Fruit fly (Drosophila melanogaster) whole organism, prepupa: ENCODE data around the gene Alg13.

Source experiments
- CG10631 ChIP-seq: fragments of 200-800 bp; sonication (Bioruptor generic); optimal IDR thresholded peaks from 2 replicates; lab custom pipeline; 2016; ENCODE audit warnings: missing biosample characterization, missing genetic modification characterization
- CG10669 ChIP-seq: fragments of 200-800 bp; sonication (Bioruptor generic); optimal IDR thresholded peaks from 3 replicates; lab custom pipeline; 2018; ENCODE audit warnings: missing biosample characterization, mild to moderate bottlenecking, missing genetic modification characterization, moderate library complexity
- CG11294 ChIP-seq: fragments of 200-800 bp; sonication (Bioruptor generic); IDR thresholded peaks from 2 replicates; pipeline ENCODE4 v1.3.6; 2022; ENCODE audit warnings: missing biosample characterization, missing genetic modification characterization
- CG11762 ChIP-seq: fragments of 200-800 bp; sonication (Bioruptor generic); optimal IDR thresholded peaks from 3 replicates; lab custom pipeline; 2016; ENCODE audit warnings: missing biosample characterization, missing genetic modification characterization; ENCODE audit not compliant: insufficient read depth
- CG11902 ChIP-seq: fragments of 200-800 bp; sonication (Bioruptor generic); optimal IDR thresholded peaks from 3 replicates; lab custom pipeline; 2016; ENCODE audit warnings: missing biosample characterization, missing genetic modification characterization
- CG1621 ChIP-seq: fragments of 200-800 bp; sonication (Bioruptor generic); optimal IDR thresholded peaks from 3 replicates; lab custom pipeline; 2018; ENCODE audit warnings: missing biosample characterization, mild to moderate bottlenecking, missing genetic modification characterization
- CG16779 ChIP-seq: fragments of 200-800 bp; sonication (Bioruptor generic); optimal IDR thresholded peaks from 3 replicates; lab custom pipeline; 2017; ENCODE audit warnings: missing biosample characterization, mild to moderate bottlenecking, missing genetic modification characterization
- CG3032 ChIP-seq: fragments of 200-800 bp; optimal IDR thresholded peaks from 2 replicates; lab custom pipeline; 2019; ENCODE audit warnings: missing biosample characterization, mild to moderate bottlenecking, missing genetic modification characterization, moderate library complexity
- CG31627 ChIP-seq: fragments of 200-800 bp; sonication (Bioruptor generic); optimal IDR thresholded peaks from 3 replicates; lab custom pipeline; 2016; ENCODE audit warnings: missing biosample characterization, missing genetic modification characterization
- CG32006 ChIP-seq: fragments of 200-800 bp; sonication (Bioruptor generic); optimal IDR thresholded peaks from 3 replicates; lab custom pipeline; 2017; ENCODE audit warnings: missing biosample characterization, mild to moderate bottlenecking, missing genetic modification characterization
- CG3919 ChIP-seq: fragments of 200-800 bp; sonication (Bioruptor generic); optimal IDR thresholded peaks from 3 replicates; lab custom pipeline; 2016; ENCODE audit warnings: missing biosample characterization, missing genetic modification characterization
- CG4318 ChIP-seq: fragments of 200-800 bp; sonication (Bioruptor generic); optimal IDR thresholded peaks from 3 replicates; lab custom pipeline; 2017; ENCODE audit warnings: missing biosample characterization, mild to moderate bottlenecking, missing genetic modification characterization
- CG6163 ChIP-seq: fragments of 200-800 bp; sonication (Bioruptor generic); IDR thresholded peaks from 3 replicates; pipeline ENCODE4 v1.3.6; 2022; ENCODE audit warnings: missing biosample characterization, missing genetic modification characterization
- CG6276 ChIP-seq: fragments of 200-800 bp; sonication (Bioruptor generic); optimal IDR thresholded peaks from 2 replicates; lab custom pipeline; 2017; ENCODE audit warnings: missing biosample characterization, mild to moderate bottlenecking, missing genetic modification characterization
- CG6792 ChIP-seq: fragments of 200-800 bp; sonication (Bioruptor generic); optimal IDR thresholded peaks from 3 replicates; lab custom pipeline; 2016; ENCODE audit warnings: missing biosample characterization, missing genetic modification characterization
- CG6854 ChIP-seq: fragments of 200-800 bp; sonication (Bioruptor generic); optimal IDR thresholded peaks from 2 replicates; lab custom pipeline; 2017; ENCODE audit warnings: missing biosample characterization, mild to moderate bottlenecking, missing genetic modification characterization
- CG7368 ChIP-seq: fragments of 200-800 bp; sonication (Bioruptor generic); optimal IDR thresholded peaks from 3 replicates; lab custom pipeline; 2016; ENCODE audit warnings: missing biosample characterization, missing genetic modification characterization
- CG8119 ChIP-seq: fragments of 200-800 bp; sonication (Bioruptor generic); IDR thresholded peaks from 3 replicates; pipeline ENCODE4 v1.3.6; 2022; ENCODE audit warnings: missing biosample characterization, missing genetic modification characterization
- CG8632 ChIP-seq: fragments of 200-800 bp; sonication (Bioruptor generic); optimal IDR thresholded peaks from 3 replicates; lab custom pipeline; 2016; ENCODE audit warnings: missing biosample characterization, missing genetic modification characterization
- CG9139 ChIP-seq: fragments of 200-800 bp; sonication (Bioruptor generic); optimal IDR thresholded peaks from 3 replicates; lab custom pipeline; 2017; ENCODE audit warnings: missing biosample characterization, mild to moderate bottlenecking, missing genetic modification characterization
- Eip75B ChIP-seq: fragments of 200-800 bp; sonication (Bioruptor generic); optimal IDR thresholded peaks from 3 replicates; lab custom pipeline; 2016; ENCODE audit warnings: missing biosample characterization, missing genetic modification characterization
- Eip93F ChIP-seq: fragments of 200-800 bp; sonication (Bioruptor generic); optimal IDR thresholded peaks from 2 replicates; lab custom pipeline; 2016; ENCODE audit warnings: missing biosample characterization, mild to moderate bottlenecking, missing genetic modification characterization
- Gug ChIP-seq: fragments of 200-800 bp; sonication (Bioruptor generic); IDR thresholded peaks from 2 replicates; pipeline ENCODE4 v1.3.6; 2022; ENCODE audit warnings: missing biosample characterization, missing genetic modification characterization
- Hr38 ChIP-seq: sonication (Bioruptor generic); optimal IDR thresholded peaks from 2 replicates; lab custom pipeline; 2016; ENCODE audit warnings: missing biosample characterization, missing genetic modification characterization
- Hr39 ChIP-seq: fragments of 200-800 bp; sonication (Bioruptor generic); optimal IDR thresholded peaks from 2 replicates; lab custom pipeline; 2016; ENCODE audit warnings: missing biosample characterization, missing genetic modification characterization
- Hr4 ChIP-seq: fragments of 200-800 bp; sonication (Bioruptor generic); optimal IDR thresholded peaks from 3 replicates; lab custom pipeline; 2016; ENCODE audit warnings: missing biosample characterization, missing genetic modification characterization
- Lpt ChIP-seq: fragments of 200-800 bp; sonication (Bioruptor generic); optimal IDR thresholded peaks from 3 replicates; lab custom pipeline; 2016; ENCODE audit warnings: missing biosample characterization, missing genetic modification characterization
- OdsH ChIP-seq: fragments of 200-800 bp; sonication (Bioruptor generic); optimal IDR thresholded peaks from 3 replicates; lab custom pipeline; 2016; ENCODE audit warnings: missing biosample characterization, missing genetic modification characterization
- Sox14 ChIP-seq: fragments of 200-800 bp; sonication (Bioruptor generic); optimal IDR thresholded peaks from 3 replicates; lab custom pipeline; 2016; ENCODE audit warnings: missing biosample characterization, missing genetic modification characterization
- Sox15 ChIP-seq: fragments of 200-800 bp; sonication (Bioruptor generic); optimal IDR thresholded peaks from 3 replicates; lab custom pipeline; 2016; ENCODE audit warnings: missing biosample characterization, missing genetic modification characterization
- achi ChIP-seq: fragments of 200-800 bp; sonication (Bioruptor generic); optimal IDR thresholded peaks from 3 replicates; lab custom pipeline; 2016; ENCODE audit warnings: missing biosample characterization, missing genetic modification characterization
- acj6 ChIP-seq: fragments of 200-800 bp; sonication (Bioruptor generic); optimal IDR thresholded peaks from 3 replicates; lab custom pipeline; 2016; ENCODE audit warnings: missing biosample characterization, missing genetic modification characterization
- cyc ChIP-seq: fragments of 200-800 bp; sonication (Bioruptor generic); optimal IDR thresholded peaks from 3 replicates; lab custom pipeline; 2016; ENCODE audit warnings: missing biosample characterization, missing genetic modification characterization
- eg ChIP-seq: fragments of 200-800 bp; sonication (Bioruptor generic); IDR thresholded peaks from 3 replicates; pipeline ENCODE4 v1.3.6; 2022; ENCODE audit warnings: missing biosample characterization, missing genetic modification characterization
- esn ChIP-seq: fragments of 200-800 bp; sonication (Bioruptor generic); optimal IDR thresholded peaks from 2 replicates; lab custom pipeline; 2016; ENCODE audit warnings: missing biosample characterization, mild to moderate bottlenecking, missing genetic modification characterization, moderate library complexity
- fd59A ChIP-seq: fragments of 200-800 bp; sonication (Bioruptor generic); optimal IDR thresholded peaks from 2 replicates; lab custom pipeline; 2017; ENCODE audit warnings: missing biosample characterization, mild to moderate bottlenecking, missing genetic modification characterization, missing genetic modification reagents
- fkh ChIP-seq: fragments of 200-800 bp; sonication (Bioruptor generic); optimal IDR thresholded peaks from 3 replicates; lab custom pipeline; 2017; ENCODE audit warnings: missing biosample characterization, mild to moderate bottlenecking, missing genetic modification characterization, moderate library complexity
- lz ChIP-seq: fragments of 200-800 bp; sonication (Bioruptor generic); optimal IDR thresholded peaks from 3 replicates; lab custom pipeline; 2016; ENCODE audit warnings: missing biosample characterization, missing genetic modification characterization
- net ChIP-seq: fragments of 200-800 bp; sonication (Bioruptor generic); optimal IDR thresholded peaks from 3 replicates; lab custom pipeline; 2016; ENCODE audit warnings: missing biosample characterization, missing genetic modification characterization
- pdm3 ChIP-seq: fragments of 200-800 bp; sonication (Bioruptor generic); optimal IDR thresholded peaks from 3 replicates; lab custom pipeline; 2016; ENCODE audit warnings: missing biosample characterization, missing genetic modification characterization
- salr ChIP-seq, 2 experiments: fragments of 200-800 bp; sonication (Bioruptor generic); optimal IDR thresholded peaks; 3 replicates each; lab custom pipeline; 2016 to 2018; ENCODE audit warnings: missing biosample characterization in 2 of 2, missing genetic modification characterization in 2 of 2, mild to moderate bottlenecking in 1 of 2
- spab ChIP-seq: fragments of 200-800 bp; sonication (Bioruptor generic); optimal IDR thresholded peaks from 2 replicates; lab custom pipeline; 2017; ENCODE audit warnings: missing biosample characterization, mild to moderate bottlenecking, missing genetic modification characterization, missing genetic modification reagents
- svp ChIP-seq: fragments of 200-800 bp; sonication (Bioruptor generic); peaks from one replicate; lab custom pipeline; 2016; ENCODE audit warnings: missing biosample characterization, missing genetic modification characterization
- topi ChIP-seq: fragments of 200-800 bp; sonication (Bioruptor generic); optimal IDR thresholded peaks from 3 replicates; lab custom pipeline; 2016; ENCODE audit warnings: missing biosample characterization, missing genetic modification characterization
- vri ChIP-seq: fragments of 200-800 bp; sonication (Bioruptor generic); optimal IDR thresholded peaks from 3 replicates; lab custom pipeline; 2016; ENCODE audit warnings: missing biosample characterization, mild to moderate bottlenecking, missing genetic modification characterization

Gene Alg13

dm6 chr3R:29112398-29113150 lies 25.8 kb downstream of the Alg13 start, which contains the start of the genes alpha-Man-Ib and Pdhb:
alpha-Man-Ib (minus strand) TSS chr3R:29112822.
Pdhb (plus strand) TSS chr3R:29113071.
- TF ChIP-seq Hr4: no peak
- TF ChIP-seq CG31627 (GFP tag; lab: Kevin White, UChicago): peak; percentile 68
- peak; percentile 14 for TF ChIP-seq CG11762 (GFP tag; lab: Kevin White, UChicago)
- peak; percentile 65; the same call in 2 of the 3 replicates for TF ChIP-seq CG6163 (GFP tag; lab: Robert Waterston, UW)
- peak; percentile 63 for TF ChIP-seq Sox15
- peak; percentile 2 for TF ChIP-seq fd59A (GFP tag; lab: Kevin White, UChicago)
- peak; percentile 57; the same call in 1 of the 2 replicates for TF ChIP-seq Gug
- TF ChIP-seq Eip93F (GFP tag; lab: Kevin White, UChicago): peak; percentile 63
- no peak for TF ChIP-seq Lpt (GFP tag; lab: Kevin White, UChicago)
- peak; percentile 65 for TF ChIP-seq lz
- TF ChIP-seq achi (GFP tag; lab: Kevin White, UChicago): no peak
- TF ChIP-seq Eip75B (GFP tag; lab: Kevin White, UChicago): no peak
- peak; percentile 46; the same call in 1 of the 2 replicates for TF ChIP-seq CG11294 (GFP tag; lab: Robert Waterston, UW)
- TF ChIP-seq CG11902 (GFP tag; lab: Kevin White, UChicago): peak; percentile 59
- no peak for TF ChIP-seq pdm3 (GFP tag; lab: Kevin White, UChicago)
- no peak for TF ChIP-seq CG6276 (GFP tag; lab: Kevin White, UChicago)
- TF ChIP-seq esn: peak; percentile 66
- TF ChIP-seq CG3032 (tag; lab: Kevin White, UChicago): peak; percentile 77
- TF ChIP-seq CG10631: no peak
- TF ChIP-seq topi (GFP tag; lab: Kevin White, UChicago): no peak
- TF ChIP-seq CG8632 (GFP tag; lab: Kevin White, UChicago): peak; percentile 31
- peak; percentile 55 for TF ChIP-seq cyc (GFP tag; lab: Kevin White, UChicago)
- no peak for TF ChIP-seq salr (GFP tag; optimal IDR thresholded peaks at IDR 0.05; lab: Kevin White, UChicago)
- peak; percentile 71 for TF ChIP-seq eg (GFP tag; lab: Robert Waterston, UW)
- peak; percentile 31 for TF ChIP-seq CG7368 (GFP tag; lab: Kevin White, UChicago)
- no peak for TF ChIP-seq Hr39 (GFP tag; lab: Kevin White, UChicago)
- TF ChIP-seq net (GFP tag; lab: Kevin White, UChicago): no peak
- no peak for TF ChIP-seq spab (GFP tag; lab: Kevin White, UChicago)
- no peak for TF ChIP-seq CG4318
- peak; percentile 81 for TF ChIP-seq svp (GFP tag; lab: Kevin White, UChicago)
- TF ChIP-seq acj6 (GFP tag; lab: Kevin White, UChicago): peak; percentile 73
- TF ChIP-seq fkh (GFP tag; lab: Kevin White, UChicago): peak; percentile 45

dm6 chr3R:29111795-29112194 lies 26.6 kb downstream of the Alg13 start:
- TF ChIP-seq CG9139 (GFP tag; lab: Kevin White, UChicago) (no peak), Eip93F (GFP tag; lab: Kevin White, UChicago) (no peak), fkh (GFP tag; lab: Kevin White, UChicago) (peak; percentile 54), CG3032 (tag; lab: Kevin White, UChicago) (no peak), CG6163 (GFP tag; lab: Robert Waterston, UW) (no peak), CG8119 (GFP tag; lab: Robert Waterston, UW) (no peak), CG1621 (tag; lab: Kevin White, UChicago) (no peak), achi (GFP tag; lab: Kevin White, UChicago) (no peak)

- no peak for TF ChIP-seq CG8119 (GFP tag; lab: Robert Waterston, UW)
- no peak for TF ChIP-seq fkh (GFP tag; lab: Kevin White, UChicago)
- TF ChIP-seq CG3919 (GFP tag; lab: Kevin White, UChicago): no peak
- TF ChIP-seq CG32006: no peak
- TF ChIP-seq vri (GFP tag; lab: Kevin White, UChicago): no peak
- no peak for TF ChIP-seq CG6792 (GFP tag; lab: Kevin White, UChicago)
- no peak for TF ChIP-seq Sox14
- TF ChIP-seq CG3032 (tag; lab: Kevin White, UChicago): no peak
- no peak for TF ChIP-seq Hr38
- no peak for TF ChIP-seq CG6854 (GFP tag; lab: Kevin White, UChicago)
- no peak for TF ChIP-seq OdsH (GFP tag; lab: Kevin White, UChicago)
- TF ChIP-seq Eip93F (GFP tag; lab: Kevin White, UChicago): no peak
- TF ChIP-seq fd59A (GFP tag; lab: Kevin White, UChicago): no peak
- TF ChIP-seq CG6163 (GFP tag; lab: Robert Waterston, UW): no peak
- no peak for TF ChIP-seq CG16779 (tag; lab: Kevin White, UChicago)
- TF ChIP-seq Gug: no peak
- no peak for TF ChIP-seq CG10669
- no peak for TF ChIP-seq cyc (GFP tag; lab: Kevin White, UChicago)
- TF ChIP-seq CG11294 (GFP tag; lab: Robert Waterston, UW): no peak
Measured at dm6 chr3R:29103227-29103626, 35.1 kb downstream of the Alg13 start.
